Worm (Caenorhabditis elegans) whole organism, L1 larva: ENCODE data around the gene F46H5.5.
A peak's percentile ranks its signal among the peaks of the same experiment; 100 is the strongest.

Experiments
- blmp-1 ChIP-seq: fragments of 150-350 bp; optimal IDR thresholded peaks from 2 replicates; lab custom pipeline; 2014; ENCODE audit warnings: missing biosample characterization, missing genetic modification characterization
- fkh-10 ChIP-seq: sonication (generic microtip); optimal IDR thresholded peaks from 2 replicates; lab custom pipeline; 2017; ENCODE audit warnings: missing biosample characterization, missing genetic modification reagents, missing genetic modification characterization
- lsy-2 ChIP-seq, 2 experiments: fragments of 150-350 bp; optimal IDR thresholded peaks; 2 replicates each; lab custom pipeline; 2014; ENCODE audit warnings: missing biosample characterization in 2 of 2, missing genetic modification characterization in 2 of 2
- mep-1 ChIP-seq: fragments of 150-350 bp; optimal IDR thresholded peaks from 2 replicates; lab custom pipeline; 2014; ENCODE audit warnings: missing biosample characterization, missing genetic modification characterization

- TF ChIP-seq fkh-10 (no peak), blmp-1 (tag; lab: Kevin White, UChicago) (no peak), lsy-2 (tag; optimal IDR thresholded peaks at IDR 0.05; lab: Kevin White, UChicago) (peak in 1 of 2 experiments; percentile 26), mep-1 (tag; lab: Kevin White, UChicago) (peak; percentile 43)
Observed at ce11 chrX:7232158-7232822, 24.5 kb downstream of the F46H5.5 start.
